Worm (Caenorhabditis elegans): Measurements from ENCODE around the gene ugt-41.

DNA sequence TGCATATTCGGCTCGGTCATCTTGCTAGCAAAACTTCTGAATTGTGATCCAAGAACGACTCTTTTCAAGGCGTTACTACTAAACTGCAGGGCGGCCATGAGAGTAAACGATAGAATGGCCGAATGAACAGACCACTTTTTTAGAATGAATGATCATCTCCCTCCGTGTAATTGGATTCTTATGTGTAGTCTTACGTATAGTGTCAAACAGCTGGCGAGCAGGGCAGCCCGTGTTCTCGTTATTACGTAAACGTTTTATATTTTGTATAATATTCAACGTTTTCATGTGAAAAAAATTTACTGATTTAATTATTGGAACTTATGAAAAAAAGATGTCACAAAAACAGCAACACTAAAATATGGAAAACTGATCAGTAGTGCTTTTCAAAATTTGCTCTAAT is 7.3 kb downstream of the ugt-41 start, which contains the start of gene F10D2.10:
- TF ChIP-seq nhr-85 (tag) (no peak), nhr-76 (tag; optimal IDR thresholded peaks at IDR 0.05) (no peak)
